Fruit fly (Drosophila melanogaster): ENCODE measurements around the gene CG12684.

CG12684 gene

dm6 chrX:4614325-4614724 lies 42.6 kb upstream of the CG12684 start (continued):
- no peak for TF ChIP-seq ssp (GFP tag; IDR thresholded peaks at IDR 0.05)
- no peak for TF ChIP-seq CG34376 (GFP tag; optimal IDR thresholded peaks at IDR 0.05)
- peak; percentile 42; the same call in 1 of the 2 replicates for TF ChIP-seq CG9215 (GFP tag; IDR thresholded peaks at IDR 0.05)
- TF ChIP-seq CG6791 (GFP tag; IDR thresholded peaks at IDR 0.05; ENCODE audit: partially characterized antibody), result no peak
- TF ChIP-seq hkb (optimal IDR thresholded peaks at IDR 0.05), result no peak
- TF ChIP-seq hkb (GFP tag; IDR thresholded peaks at IDR 0.05), result peak; percentile 35; the same call in 1 of the 2 replicates
- TF ChIP-seq Hmx (GFP tag; optimal IDR thresholded peaks at IDR 0.05), result no peak
- no peak for TF ChIP-seq CG4328 (GFP tag; optimal IDR thresholded peaks at IDR 0.05)
- peak; percentile 42 for TF ChIP-seq H2.0 (GFP tag; IDR thresholded peaks at IDR 0.05)
- no peak for TF ChIP-seq disco-r (GFP tag; optimal IDR thresholded peaks at IDR 0.05)
- TF ChIP-seq phol (tag; optimal IDR thresholded peaks at IDR 0.05), result no peak
- TF ChIP-seq salm (tag; optimal IDR thresholded peaks at IDR 0.05), result no peak
- TF ChIP-seq cato (GFP tag; optimal IDR thresholded peaks at IDR 0.05; ENCODE audit: borderline replicate concordance), result no peak
- no peak for TF ChIP-seq HmgD (GFP tag; optimal IDR thresholded peaks at IDR 0.05)
- no peak for TF ChIP-seq scrt (GFP tag; optimal IDR thresholded peaks at IDR 0.05)
- no peak for TF ChIP-seq zf30C (GFP tag; optimal IDR thresholded peaks at IDR 0.05)
- no peak for TF ChIP-seq gcm2 (GFP tag; optimal IDR thresholded peaks at IDR 0.05)
- TF ChIP-seq CkIIα-i1 (GFP tag; IDR thresholded peaks at IDR 0.05), result no peak
- TF ChIP-seq al (GFP tag; IDR thresholded peaks at IDR 0.05), result peak; percentile 27; the same call in 1 of the 2 replicates
- no peak for TF ChIP-seq hbn (GFP tag; IDR thresholded peaks at IDR 0.05; ENCODE audit: partially characterized antibody)
- TF ChIP-seq CG7928 (GFP tag; optimal IDR thresholded peaks at IDR 0.05), result no peak
- no peak for TF ChIP-seq ab (GFP tag; optimal IDR thresholded peaks at IDR 0.05)
- TF ChIP-seq Adf1 (GFP tag; IDR thresholded peaks at IDR 0.05), result no peak
- TF ChIP-seq CG11456 (GFP tag; IDR thresholded peaks at IDR 0.05), result no peak
- TF ChIP-seq CG14050 (GFP tag; IDR thresholded peaks at IDR 0.05), result no peak
- TF ChIP-seq otp (GFP tag; IDR thresholded peaks at IDR 0.05), result no peak
- TF ChIP-seq Nf-YB (GFP tag; optimal IDR thresholded peaks at IDR 0.05), result no peak
- TF ChIP-seq MTF-1 (GFP tag; optimal IDR thresholded peaks at IDR 0.05; ENCODE audit: borderline replicate concordance), result no peak
- no peak for TF ChIP-seq CrebB (tag; optimal IDR thresholded peaks at IDR 0.05)
- TF ChIP-seq CG7372 (GFP tag; IDR thresholded peaks at IDR 0.05), result no peak
- TF ChIP-seq trh (GFP tag; optimal IDR thresholded peaks at IDR 0.05), result no peak
- no peak for TF ChIP-seq CG3838 (GFP tag; optimal IDR thresholded peaks at IDR 0.05)
- TF ChIP-seq CG11093 (GFP tag; IDR thresholded peaks at IDR 0.05), result no peak
- no peak; the same call in 2 of the 3 replicates for TF ChIP-seq CG11695 (GFP tag; IDR thresholded peaks at IDR 0.05)
- TF ChIP-seq Dip3 (GFP tag; optimal IDR thresholded peaks at IDR 0.05), result peak; percentile 31
- peak; percentile 50 for TF ChIP-seq sob (GFP tag; IDR thresholded peaks at IDR 0.05)
- TF ChIP-seq ham (GFP tag; IDR thresholded peaks at IDR 0.05), result no peak
- peak; percentile 48; the same call in 1 of the 2 replicates for TF ChIP-seq CG14441 (GFP tag; IDR thresholded peaks at IDR 0.05)
- TF ChIP-seq Taf1 (GFP tag; IDR thresholded peaks at IDR 0.05), result 0 out of 2 replicates have a peak, but pooled peaks have one; percentile 17
- TF ChIP-seq CG9932 (GFP tag; IDR thresholded peaks at IDR 0.05), result peak; percentile 52
- no peak for TF ChIP-seq sr (GFP tag; IDR thresholded peaks at IDR 0.05)
- TF ChIP-seq Side (GFP tag; optimal IDR thresholded peaks at IDR 0.05), result no peak
- no peak for TF ChIP-seq CG43689 (GFP tag; IDR thresholded peaks at IDR 0.05)
- TF ChIP-seq BEAF-32 (GFP tag; optimal IDR thresholded peaks at IDR 0.05), result no peak
- TF ChIP-seq E2f1 (GFP tag; IDR thresholded peaks at IDR 0.05), result peak; percentile 30
- no peak for TF ChIP-seq CG31441 (GFP tag; IDR thresholded peaks at IDR 0.05)
- no peak for TF ChIP-seq NK7.1 (GFP tag; optimal IDR thresholded peaks at IDR 0.05)
- TF ChIP-seq Lpt (GFP tag; optimal IDR thresholded peaks at IDR 0.05), result no peak
- TF ChIP-seq sisA (GFP tag; IDR thresholded peaks at IDR 0.05), result peak; percentile 25; the same call in 1 of the 2 replicates
- TF ChIP-seq bigmax (GFP tag; optimal IDR thresholded peaks at IDR 0.05), result no peak
- no peak for TF ChIP-seq CG2116 (GFP tag; optimal IDR thresholded peaks at IDR 0.05)
- TF ChIP-seq CG7786 (GFP tag; optimal IDR thresholded peaks at IDR 0.05), result no peak
- TF ChIP-seq CG4730 (GFP tag; IDR thresholded peaks at IDR 0.05), result no peak

All from whole organism, embryonic.